Worm (Caenorhabditis elegans) whole organism, dauer: ENCODE results near the gene gyg-2.

ENCODE experiments used
- unc-62 ChIP-seq: sonication (generic microtip); optimal IDR thresholded peaks from 2 replicates; lab custom pipeline; 2017; ENCODE audit warnings: missing biosample characterization, missing genetic modification reagents, missing genetic modification characterization

gyg-2 gene

ce11 chrV:16723744-16724143 is 22.3 kb downstream of the gyg-2 start, which contains the start of gene nhr-112:
nhr-112 (minus strand) TSS chrV:16723844.
- TF ChIP-seq unc-62 (GFP tag; lab: Kevin White, UChicago), result no peak

- TF ChIP-seq unc-62 (GFP tag; lab: Kevin White, UChicago), result no peak
Measured at ce11 chrV:16716574-16716973, 29.5 kb downstream of the gyg-2 start, which contains the start of gene srh-137. srh-137 (minus strand) TSS chrV:16716674.

ce11 chrV:16713797-16714196 is 32.3 kb downstream of the gyg-2 start:
- TF ChIP-seq unc-62 (GFP tag; lab: Kevin White, UChicago), result no peak

ce11 chrV:16706549-16706948 is 39.5 kb downstream of the gyg-2 start, which contains the start of gene clec-9:
clec-9 (minus strand) TSS chrV:16706649.
- no peak for TF ChIP-seq unc-62 (GFP tag; lab: Kevin White, UChicago)

- TF ChIP-seq unc-62 (GFP tag; lab: Kevin White, UChicago), result no peak
Measured at ce11 chrV:16699752-16700259, 46.3 kb downstream of the gyg-2 start, which contains the start of gene Y70C5C.1. Y70C5C.1 (plus strand) TSS chrV:16700209.

- TF ChIP-seq unc-62 (GFP tag; lab: Kevin White, UChicago), result no peak
Measured at ce11 chrV:16697178-16697577, 48.9 kb downstream of the gyg-2 start, which contains the start of gene srw-41. srw-41 (plus strand) TSS chrV:16697478.

ce11 chrV:16695499-16695898 is 50.6 kb downstream of the gyg-2 start:
- TF ChIP-seq unc-62 (GFP tag; lab: Kevin White, UChicago), result no peak
